3 worm cellular contexts compared by ENCODE assay signal in genomic region chrIII:1418709-1419108, ce11.
TF ChIP-seq lines count a peak whose summit lies in the region.

No protein-coding gene starts in this region.

TF ChIP-seq in whole organism, L1 larva, 84 proteins besides CTCF, POLR2A, EP300 and RAD21 (continued from another document and continues in another):
- TF ChIP-seq C16A3.4 (tag; optimal IDR thresholded peaks at IDR 0.05; lab: Kevin White, UChicago) (peak; percentile 87), unc-86 (tag; optimal IDR thresholded peaks at IDR 0.05; lab: Kevin White, UChicago) (peak; percentile 83), fkh-4 (tag; optimal IDR thresholded peaks at IDR 0.05; lab: Kevin White, UChicago; ENCODE audit: borderline replicate concordance) (peak; percentile 28), nhr-84 (tag; optimal IDR thresholded peaks at IDR 0.05; lab: Kevin White, UChicago) (no peak), efl-1 (optimal IDR thresholded peaks at IDR 0.05; lab: Kevin White, UChicago) (peak; percentile 85 to 92), efl-1 (GFP tag; optimal IDR thresholded peaks at IDR 0.05 in 1 of 2; lab: Kevin White, UChicago) (peak; percentile 76 to 97), efl-3 (GFP tag; optimal IDR thresholded peaks at IDR 0.05; lab: Kevin White, UChicago) (no peak), C34B4.2 (tag; optimal IDR thresholded peaks at IDR 0.05; lab: Kevin White, UChicago) (peak; percentile 96), lin-39 (tag; optimal IDR thresholded peaks at IDR 0.05; lab: Kevin White, UChicago) (peak; percentile 5), nhr-11 (tag; optimal IDR thresholded peaks at IDR 0.05; lab: Kevin White, UChicago) (no peak), lin-13 (GFP tag; optimal IDR thresholded peaks at IDR 0.05; lab: Kevin White, UChicago) (peak; percentile 97), nhr-237 (tag; optimal IDR thresholded peaks at IDR 0.05; lab: Kevin White, UChicago) (peak; percentile 42), lsy-2 (tag; optimal IDR thresholded peaks at IDR 0.05; lab: Kevin White, UChicago) (peak; percentile 99), nhr-90 (tag; optimal IDR thresholded peaks at IDR 0.05; lab: Kevin White, UChicago; ENCODE audit: poor library complexity) (peak; percentile 85), nhr-28 (tag; optimal IDR thresholded peaks at IDR 0.05; lab: Kevin White, UChicago) (no peak), ama-1 (optimal IDR thresholded peaks at IDR 0.05; lab: Kevin White, UChicago) (peak; percentile 80), unc-62 (GFP tag; optimal IDR thresholded peaks at IDR 0.05; lab: Kevin White, UChicago) (no peak), ceh-88 (GFP tag; IDR thresholded peaks at IDR 0.05; lab: Robert Waterston, UW) (no peak), nhr-76 (tag; optimal IDR thresholded peaks at IDR 0.05; lab: Kevin White, UChicago) (no peak), F16B12.6 (tag; optimal IDR thresholded peaks at IDR 0.05; lab: Kevin White, UChicago) (peak; percentile 66), unc-130 (tag; optimal IDR thresholded peaks at IDR 0.05; lab: Kevin White, UChicago) (peak; percentile 70), isw-1 (GFP tag; IDR thresholded peaks at IDR 0.05; lab: Robert Waterston, UW) (peak; percentile 89), egl-27 (tag; optimal IDR thresholded peaks at IDR 0.05; lab: Kevin White, UChicago) (no peak), lin-15B (tag; optimal IDR thresholded peaks at IDR 0.05; lab: Kevin White, UChicago) (peak; percentile 86), grh-1 (GFP tag; IDR thresholded peaks at IDR 0.05; lab: Robert Waterston, UW) (peak; percentile 86), Y116A8C.19 (tag; optimal IDR thresholded peaks at IDR 0.05; lab: Kevin White, UChicago; ENCODE audit: borderline replicate concordance) (no peak), pag-3 (tag; optimal IDR thresholded peaks at IDR 0.05; lab: Kevin White, UChicago; ENCODE audit: borderline replicate concordance, insufficient read depth) (no peak), nhr-71 (tag; optimal IDR thresholded peaks at IDR 0.05; lab: Kevin White, UChicago) (peak; percentile 93), nhr-12 (tag; optimal IDR thresholded peaks at IDR 0.05; lab: Kevin White, UChicago) (no peak), fos-1 (tag; optimal IDR thresholded peaks at IDR 0.05; lab: Kevin White, UChicago) (peak; percentile 68), lin-14 (GFP tag; optimal IDR thresholded peaks at IDR 0.05; lab: Kevin White, UChicago) (peak; percentile 90), fkh-8 (tag; optimal IDR thresholded peaks at IDR 0.05; lab: Kevin White, UChicago) (peak; percentile 90), unc-30 (tag; optimal IDR thresholded peaks at IDR 0.05; lab: Kevin White, UChicago) (no peak), dsc-1 (tag; optimal IDR thresholded peaks at IDR 0.05; lab: Kevin White, UChicago) (peak; percentile 89), sox-4 (tag; optimal IDR thresholded peaks at IDR 0.05; lab: Kevin White, UChicago) (peak; percentile 48), xbp-1 (tag; optimal IDR thresholded peaks at IDR 0.05; lab: Kevin White, UChicago) (peak; percentile 87), tbx-2 (tag; optimal IDR thresholded peaks at IDR 0.05; lab: Kevin White, UChicago) (peak; percentile 88), elt-3 (tag; optimal IDR thresholded peaks at IDR 0.05; lab: Kevin White, UChicago) (peak in 3 of 6 experiments; percentile 61 to 70 (median 69)), tlp-1 (tag; optimal IDR thresholded peaks at IDR 0.05; lab: Kevin White, UChicago) (no peak), pqm-1 (tag; optimal IDR thresholded peaks at IDR 0.05; lab: Kevin White, UChicago) (no peak), jun-1 (tag; optimal IDR thresholded peaks at IDR 0.05; lab: Kevin White, UChicago) (peak; percentile 85), lir-3 (tag; optimal IDR thresholded peaks at IDR 0.05; lab: Kevin White, UChicago; ENCODE audit: poor library complexity) (no peak), mef-2 (tag; optimal IDR thresholded peaks at IDR 0.05; lab: Kevin White, UChicago) (no peak), hlh-4 (tag; optimal IDR thresholded peaks at IDR 0.05; lab: Kevin White, UChicago) (no peak)

TF ChIP-seq in whole organism, L3 larva, 47 proteins besides CTCF, POLR2A, EP300 and RAD21 (continued from another document):
- TF ChIP-seq elt-2 (tag; optimal IDR thresholded peaks at IDR 0.05; lab: Kevin White, UChicago) (peak; percentile 81), skn-1 (tag; optimal IDR thresholded peaks at IDR 0.05; lab: Kevin White, UChicago) (peak; percentile 30), nhr-67 (tag; optimal IDR thresholded peaks at IDR 0.05; lab: Kevin White, UChicago) (no peak), pha-4 (tag; optimal IDR thresholded peaks at IDR 0.05; lab: Kevin White, UChicago) (peak; percentile 94), fos-1 (tag; optimal IDR thresholded peaks at IDR 0.05; lab: Kevin White, UChicago) (peak; percentile 66), lsy-12 (tag; optimal IDR thresholded peaks at IDR 0.05; lab: Kevin White, UChicago) (peak; percentile 90), nhr-43 (tag; optimal IDR thresholded peaks at IDR 0.05; lab: Kevin White, UChicago; ENCODE audit: poor library complexity, severe bottlenecking) (peak; percentile 60), zag-1 (tag; optimal IDR thresholded peaks at IDR 0.05; lab: Kevin White, UChicago) (no peak), pqm-1 (tag; optimal IDR thresholded peaks at IDR 0.05; lab: Kevin White, UChicago) (no peak), elt-1 (tag; optimal IDR thresholded peaks at IDR 0.05; lab: Kevin White, UChicago) (peak; percentile 46), tbx-2 (tag; optimal IDR thresholded peaks at IDR 0.05; lab: Kevin White, UChicago) (peak; percentile 55), ceh-82 (tag; optimal IDR thresholded peaks at IDR 0.05; lab: Kevin White, UChicago) (peak; percentile 3), ama-1 (optimal IDR thresholded peaks at IDR 0.05; lab: Kevin White, UChicago) (peak; percentile 88), R02D3.7 (tag; optimal IDR thresholded peaks at IDR 0.05; lab: Kevin White, UChicago) (peak; percentile 59), mdl-1 (tag; optimal IDR thresholded peaks at IDR 0.05; lab: Kevin White, UChicago) (peak; percentile 8), egl-5 (tag; optimal IDR thresholded peaks at IDR 0.05; lab: Kevin White, UChicago) (peak; percentile 71), eor-1 (tag; optimal IDR thresholded peaks at IDR 0.05; lab: Kevin White, UChicago) (no peak), hmg-11 (tag; optimal IDR thresholded peaks at IDR 0.05; lab: Kevin White, UChicago) (peak; percentile 87), ceh-28 (tag; optimal IDR thresholded peaks at IDR 0.05; lab: Kevin White, UChicago) (peak; percentile 82), ztf-4 (tag; optimal IDR thresholded peaks at IDR 0.05; lab: Kevin White, UChicago) (no peak)

TF ChIP-seq in whole organism, young adult, 124 proteins besides CTCF, POLR2A, EP300 and RAD21 (continued from another document):
- TF ChIP-seq tbp1 (GFP tag; optimal IDR thresholded peaks at IDR 0.05; lab: Kevin White, UChicago) (peak; percentile 69), tlf-1 (GFP tag; optimal IDR thresholded peaks at IDR 0.05; lab: Kevin White, UChicago) (peak; percentile 83), madf-6 (GFP tag; IDR thresholded peaks at IDR 0.05; lab: Robert Waterston, UW) (peak; percentile 72), unc-130 (GFP tag; optimal IDR thresholded peaks at IDR 0.05; lab: Kevin White, UChicago) (peak; percentile 34), repo-1 (tag; optimal IDR thresholded peaks at IDR 0.05; lab: Kevin White, UChicago) (peak; percentile 2), B0035.1 (tag; optimal IDR thresholded peaks at IDR 0.05; lab: Kevin White, UChicago) (no peak), rpc-1 (optimal IDR thresholded peaks at IDR 0.05; lab: Kevin White, UChicago) (peak; percentile 14), rpc-1 (tag; optimal IDR thresholded peaks at IDR 0.05; lab: Kevin White, UChicago) (no peak), F33H1.4 (GFP tag; IDR thresholded peaks at IDR 0.05; lab: Robert Waterston, UW) (peak; percentile 98), ceh-27 (GFP tag; optimal IDR thresholded peaks at IDR 0.05; lab: Kevin White, UChicago) (peak; percentile 77), Y67H2A.10 (GFP tag; conservative IDR thresholded peaks at IDR 0.05; lab: Robert Waterston, UW) (peak; percentile 73), snpc-4 (GFP tag; optimal IDR thresholded peaks at IDR 0.05; lab: Kevin White, UChicago) (peak; percentile 47), snpc-4 (tag; optimal IDR thresholded peaks at IDR 0.05; lab: Kevin White, UChicago) (peak; percentile 27 to 83 (median 60)), lin-40 (tag; optimal IDR thresholded peaks at IDR 0.05; lab: Kevin White, UChicago) (peak; percentile 82), efl-1 (GFP tag; optimal IDR thresholded peaks at IDR 0.05; lab: Kevin White, UChicago) (peak; percentile 18), D2030.7 (GFP tag; IDR thresholded peaks at IDR 0.05; lab: Robert Waterston, UW) (peak; percentile 92), aptf-3 (GFP tag; IDR thresholded peaks at IDR 0.05; lab: Robert Waterston, UW) (no peak), B0336.3 (GFP tag; IDR thresholded peaks at IDR 0.05; lab: Robert Waterston, UW) (peak; percentile 72), cebp-1 (GFP tag; IDR thresholded peaks at IDR 0.05; lab: Robert Waterston, UW) (no peak), cebp-1 (tag; optimal IDR thresholded peaks at IDR 0.05; lab: Kevin White, UChicago) (peak; percentile 75), dpl-1 (GFP tag; optimal IDR thresholded peaks at IDR 0.05; lab: Kevin White, UChicago) (peak; percentile 29), nfyb-1 (GFP tag; IDR thresholded peaks at IDR 0.05; lab: Robert Waterston, UW) (peak; percentile 94), madf-3 (GFP tag; IDR thresholded peaks at IDR 0.05; lab: Robert Waterston, UW) (peak; percentile 97), ztf-28 (GFP tag; IDR thresholded peaks at IDR 0.05; lab: Robert Waterston, UW) (peak; percentile 85; the same call in 1 of the 2 replicates), mcd-1 (GFP tag; IDR thresholded peaks at IDR 0.05; lab: Robert Waterston, UW) (peak; percentile 93), nhr-90 (tag; optimal IDR thresholded peaks at IDR 0.05; lab: Kevin White, UChicago) (peak; percentile 39), ceh-91 (GFP tag; IDR thresholded peaks at IDR 0.05; lab: Robert Waterston, UW) (peak; percentile 74), egrh-3 (GFP tag; IDR thresholded peaks at IDR 0.05; lab: Robert Waterston, UW) (peak; percentile 89), zim-3 (tag; optimal IDR thresholded peaks at IDR 0.05; lab: Kevin White, UChicago) (no peak), hmg-1.2 (GFP tag; IDR thresholded peaks at IDR 0.05; lab: Robert Waterston, UW) (peak; percentile 65), Y56A3A.18 (GFP tag; IDR thresholded peaks at IDR 0.05; lab: Robert Waterston, UW) (0 out of 2 replicates have a peak, but pooled peaks have one; percentile 15), ZK185.1 (tag; optimal IDR thresholded peaks at IDR 0.05; lab: Kevin White, UChicago; ENCODE audit: poor library complexity, severe bottlenecking) (peak; percentile 49), hsf-1 (GFP tag; IDR thresholded peaks at IDR 0.05; lab: Robert Waterston, UW) (no peak), lin-54 (GFP tag; optimal IDR thresholded peaks at IDR 0.05; lab: Kevin White, UChicago) (peak; percentile 85), ccch-3 (GFP tag; optimal IDR thresholded peaks at IDR 0.05; lab: Kevin White, UChicago) (no peak), lsl-1 (GFP tag; optimal IDR thresholded peaks at IDR 0.05; lab: Kevin White, UChicago) (peak; percentile 92), Y95B8A.8 (GFP tag; IDR thresholded peaks at IDR 0.05; lab: Robert Waterston, UW) (peak; percentile 84), atf-7 (tag; optimal IDR thresholded peaks at IDR 0.05; lab: Kevin White, UChicago) (peak; percentile 56), hmg-20 (GFP tag; IDR thresholded peaks at IDR 0.05; lab: Robert Waterston, UW) (peak; percentile 50; the same call in 1 of the 2 replicates), lir-1 (GFP tag; conservative IDR thresholded peaks at IDR 0.05; lab: Robert Waterston, UW) (0 out of 2 replicates have a peak, but pooled peaks have one; percentile 36), madf-10 (tag; optimal IDR thresholded peaks at IDR 0.05; lab: Kevin White, UChicago) (peak; percentile 71), ekl-4 (GFP tag; IDR thresholded peaks at IDR 0.05; lab: Robert Waterston, UW) (peak; percentile 74)
